Fruit fly (Drosophila melanogaster): Measurements from ENCODE around the gene nmdyn-D7.
"Not testable (repeated sequence)": the region's sequence is repeated elsewhere in the genome, so short reads cannot be mapped to it uniquely, and the experiment has no call there.

Gene nmdyn-D7

dm6 chr3R:9673207-9673606 is 6.5 kb upstream of the nmdyn-D7 start:
- no peak for TF ChIP-seq psq (optimal IDR thresholded peaks at IDR 0.05)
- no peak for TF ChIP-seq ttk (optimal IDR thresholded peaks at IDR 0.05)
- TF ChIP-seq Myc (optimal IDR thresholded peaks at IDR 0.05) = no peak
- TF ChIP-seq insv (optimal IDR thresholded peaks at IDR 0.05) = no peak
- TF ChIP-seq h (optimal IDR thresholded peaks at IDR 0.05) = no peak
- TF ChIP-seq Sin3A (optimal IDR thresholded peaks at IDR 0.05) = no peak

- TF ChIP-seq h (optimal IDR thresholded peaks at IDR 0.05) (no peak), psq (optimal IDR thresholded peaks at IDR 0.05) (no peak), Sin3A (optimal IDR thresholded peaks at IDR 0.05) (no peak), ttk (optimal IDR thresholded peaks at IDR 0.05) (no peak), insv (optimal IDR thresholded peaks at IDR 0.05) (no peak), Myc (optimal IDR thresholded peaks at IDR 0.05) (no peak)
These were observed 5.5 kb upstream of the nmdyn-D7 start, which contains the start of gene Dhc1 for dm6 chr3R:9674196-9674693. TSS of gene Dhc1 (minus strand) at chr3R:9674643.

- no peak for TF ChIP-seq psq (optimal IDR thresholded peaks at IDR 0.05)
These were observed 4.7 kb upstream of the nmdyn-D7 start, which contains the start of gene Nepl12 for dm6 chr3R:9674968-9675573. TSS of gene Nepl12 (plus strand) at chr3R:9675523.

dm6 chr3R:9677734-9678341 is 1.9 kb upstream of the nmdyn-D7 start, which contains the start of gene p23:
TSS of gene p23 (plus strand) at chr3R:9677927.
- TF ChIP-seq Sin3A (optimal IDR thresholded peaks at IDR 0.05) (no peak), h (optimal IDR thresholded peaks at IDR 0.05) (no peak), ttk (optimal IDR thresholded peaks at IDR 0.05) (no peak), Myc (optimal IDR thresholded peaks at IDR 0.05) (no peak), psq (optimal IDR thresholded peaks at IDR 0.05) (no peak)

dm6 chr3R:9683064-9683682 is 3.4 kb downstream of the nmdyn-D7 start:
- TF ChIP-seq h (optimal IDR thresholded peaks at IDR 0.05) (no peak), ttk (optimal IDR thresholded peaks at IDR 0.05) (no peak), Sin3A (optimal IDR thresholded peaks at IDR 0.05) (no peak), Myc (optimal IDR thresholded peaks at IDR 0.05) (no peak)

- TF ChIP-seq insv (optimal IDR thresholded peaks at IDR 0.05) = no peak
- no peak for TF ChIP-seq ttk (optimal IDR thresholded peaks at IDR 0.05)
- TF ChIP-seq psq (optimal IDR thresholded peaks at IDR 0.05) = no peak
- TF ChIP-seq Sin3A (optimal IDR thresholded peaks at IDR 0.05) = no peak
- TF ChIP-seq Myc (optimal IDR thresholded peaks at IDR 0.05) = no peak
- no peak for TF ChIP-seq h (optimal IDR thresholded peaks at IDR 0.05)
These were observed 4.4 kb downstream of the nmdyn-D7 start, which contains the start of gene CG9444 for dm6 chr3R:9684125-9684524. TSS of gene CG9444 (minus strand) at chr3R:9684264.

dm6 chr3R:9685376-9685775 is 5.6 kb downstream of the nmdyn-D7 start, which contains the start of the genes eca and CG18542:
TSS of gene eca (minus strand) at chr3R:9685476.
TSS of gene CG18542 (plus strand) at chr3R:9685760.
- not testable (repeated sequence) for TF ChIP-seq psq, insv, h (optimal IDR thresholded peaks at IDR 0.05)

- TF ChIP-seq h, Sin3A, insv (optimal IDR thresholded peaks at IDR 0.05): not testable (repeated sequence)
These were observed 13.0 kb downstream of the nmdyn-D7 start, which contains the start of the genes Unc-115b, p24-2 and CG32939 for dm6 chr3R:9692675-9693129. TSS of gene Unc-115b (minus strand) at chr3R:9692775. TSS of gene p24-2 (minus strand) at chr3R:9692794. TSS of gene CG32939 (plus strand) at chr3R:9693079.

- no peak for TF ChIP-seq Myc (optimal IDR thresholded peaks at IDR 0.05)
These were observed 15.3 kb downstream of the nmdyn-D7 start for dm6 chr3R:9694999-9695398.

- no peak for TF ChIP-seq h (optimal IDR thresholded peaks at IDR 0.05)
- no peak for TF ChIP-seq Sin3A (optimal IDR thresholded peaks at IDR 0.05)
- TF ChIP-seq Myc (optimal IDR thresholded peaks at IDR 0.05) = no peak
- no peak for TF ChIP-seq insv (optimal IDR thresholded peaks at IDR 0.05)
- TF ChIP-seq psq (optimal IDR thresholded peaks at IDR 0.05) = no peak
- TF ChIP-seq ttk (optimal IDR thresholded peaks at IDR 0.05) = no peak
These were observed 20.8 kb downstream of the nmdyn-D7 start for dm6 chr3R:9700513-9700912.

- no peak for TF ChIP-seq h (optimal IDR thresholded peaks at IDR 0.05)
- no peak for TF ChIP-seq insv (optimal IDR thresholded peaks at IDR 0.05)
- no peak for TF ChIP-seq psq (optimal IDR thresholded peaks at IDR 0.05)
- no peak for TF ChIP-seq Sin3A (optimal IDR thresholded peaks at IDR 0.05)
- no peak for TF ChIP-seq Myc (optimal IDR thresholded peaks at IDR 0.05)
- no peak for TF ChIP-seq ttk (optimal IDR thresholded peaks at IDR 0.05)
These were observed 21.5 kb downstream of the nmdyn-D7 start for dm6 chr3R:9701148-9701703.

- TF ChIP-seq psq (optimal IDR thresholded peaks at IDR 0.05) (no peak), h (optimal IDR thresholded peaks at IDR 0.05) (no peak), Myc (optimal IDR thresholded peaks at IDR 0.05) (no peak), insv (optimal IDR thresholded peaks at IDR 0.05) (no peak), ttk (optimal IDR thresholded peaks at IDR 0.05) (no peak), Sin3A (optimal IDR thresholded peaks at IDR 0.05) (no peak)
These were observed 22.2 kb downstream of the nmdyn-D7 start for dm6 chr3R:9701897-9702296.
